Fruit fly (Drosophila melanogaster): ENCODE data around the gene qin.

qin gene

dm6 chr3R:18681054-18681453, 90.2 kb downstream of the qin start (continued):
- TF ChIP-seq Med (GFP tag) = peak; percentile 73
- TF ChIP-seq CG8478 (optimal IDR thresholded peaks at IDR 0.05) = peak; percentile 12
- no peak for TF ChIP-seq HLH4C (GFP tag; IDR thresholded peaks at IDR 0.05; ENCODE audit: partially characterized antibody)
- no peak for TF ChIP-seq CG11504 (tag; optimal IDR thresholded peaks at IDR 0.05)
- TF ChIP-seq Rfx (GFP tag; IDR thresholded peaks at IDR 0.05) = no peak

- TF ChIP-seq E2f2 (GFP tag; IDR thresholded peaks at IDR 0.05) (no peak), Sry-β (GFP tag; optimal IDR thresholded peaks at IDR 0.05) (no peak), sug (tag; optimal IDR thresholded peaks at IDR 0.05) (no peak), chinmo (GFP tag; IDR thresholded peaks at IDR 0.05; ENCODE audit: partially characterized antibody) (no peak), CG14667 (GFP tag; IDR thresholded peaks at IDR 0.05) (no peak), Oli (tag; optimal IDR thresholded peaks at IDR 0.05) (no peak), bowl (GFP tag; IDR thresholded peaks at IDR 0.05) (no peak), CG33213 (GFP tag; optimal IDR thresholded peaks at IDR 0.05) (no peak), CG9727 (GFP tag; optimal IDR thresholded peaks at IDR 0.05) (no peak), CG5180 (GFP tag; optimal IDR thresholded peaks at IDR 0.05) (no peak), CG7745 (tag; optimal IDR thresholded peaks at IDR 0.05) (no peak), Bteb2 (GFP tag; optimal IDR thresholded peaks at IDR 0.05) (no peak), btn (GFP tag; optimal IDR thresholded peaks at IDR 0.05) (no peak), pnt (GFP tag; optimal IDR thresholded peaks at IDR 0.05) (no peak), Six4 (GFP tag; optimal IDR thresholded peaks at IDR 0.05) (no peak), bigmax (GFP tag; optimal IDR thresholded peaks at IDR 0.05) (no peak)
Observed at dm6 chr3R:18692619-18693018, 101.8 kb downstream of the qin start, which contains the start of gene Muc91C. TSS of gene Muc91C (minus strand) at chr3R:18692719.

- TF ChIP-seq cas (GFP tag; IDR thresholded peaks at IDR 0.05) = no peak
- TF ChIP-seq Ptx1 (GFP tag; IDR thresholded peaks at IDR 0.05) = no peak
- TF ChIP-seq dm (GFP tag; optimal IDR thresholded peaks at IDR 0.05) = no peak
- TF ChIP-seq repo (GFP tag; optimal IDR thresholded peaks at IDR 0.05) = no peak
- no peak for TF ChIP-seq run (tag; optimal IDR thresholded peaks at IDR 0.05)
- no peak for TF ChIP-seq CG7745 (tag; optimal IDR thresholded peaks at IDR 0.05)
- TF ChIP-seq ab (GFP tag; optimal IDR thresholded peaks at IDR 0.05) = no peak
- TF ChIP-seq CG6689 (GFP tag; IDR thresholded peaks at IDR 0.05) = no peak
- no peak for TF ChIP-seq Bdp1 (GFP tag; optimal IDR thresholded peaks at IDR 0.05)
- TF ChIP-seq unpg (GFP tag; optimal IDR thresholded peaks at IDR 0.05) = no peak
- no peak for TF ChIP-seq zfh1 (GFP tag; IDR thresholded peaks at IDR 0.05)
- TF ChIP-seq CG10321 (GFP tag; IDR thresholded peaks at IDR 0.05) = no peak
- no peak for TF ChIP-seq CG12744 (GFP tag; optimal IDR thresholded peaks at IDR 0.05)
- TF ChIP-seq phol (tag; optimal IDR thresholded peaks at IDR 0.05) = no peak
- TF ChIP-seq so (GFP tag; IDR thresholded peaks at IDR 0.05) = no peak
- TF ChIP-seq pros (GFP tag; optimal IDR thresholded peaks at IDR 0.05) = no peak
- TF ChIP-seq CG8944 (GFP tag; optimal IDR thresholded peaks at IDR 0.05) = no peak
Observed at dm6 chr3R:18693611-18694010, 102.8 kb downstream of the qin start, which contains the start of gene CG14300. TSS of gene CG14300 (minus strand) at chr3R:18693711.

- TF ChIP-seq sug (tag; optimal IDR thresholded peaks at IDR 0.05) (no peak), BtbVII (GFP tag; optimal IDR thresholded peaks at IDR 0.05) (no peak), CkIIα-i1 (GFP tag; IDR thresholded peaks at IDR 0.05) (no peak), CG4404 (GFP tag; IDR thresholded peaks at IDR 0.05) (no peak), usp (GFP tag; optimal IDR thresholded peaks at IDR 0.05) (no peak), Ravus (GFP tag; IDR thresholded peaks at IDR 0.05) (no peak), tap (tag; optimal IDR thresholded peaks at IDR 0.05) (no peak), MBD-R2 (GFP tag; IDR thresholded peaks at IDR 0.05) (no peak), CG16863 (GFP tag; optimal IDR thresholded peaks at IDR 0.05) (no peak), Xrp1 (GFP tag; IDR thresholded peaks at IDR 0.05) (no peak), kay (GFP tag; optimal IDR thresholded peaks at IDR 0.05) (no peak), CHES-1-like (GFP tag; optimal IDR thresholded peaks at IDR 0.05) (no peak), Doc3 (GFP tag; IDR thresholded peaks at IDR 0.05; ENCODE audit: partially characterized antibody) (no peak)
Observed at dm6 chr3R:18694952-18695351, 104.1 kb downstream of the qin start, which contains the start of gene CG34282. TSS of gene CG34282 (plus strand) at chr3R:18695252.

Data from whole organism, embryonic.